Worm (Caenorhabditis elegans) whole organism, mixed stage, embryonic: ENCODE measurements around the gene chtb-2.
A peak's percentile ranks its signal among the peaks of the same experiment; 100 is the strongest.

Experiments used
- M03D4.4 ChIP-seq: sonication (generic microtip); optimal IDR thresholded peaks from 2 replicates; lab custom pipeline; 2017; ENCODE audit warnings: mild to moderate bottlenecking, missing genetic modification characterization, missing compliant biosample characterization
- bed-3 ChIP-seq: fragments of 200-800 bp; sonication (Bioruptor generic); optimal IDR thresholded peaks from 3 replicates; lab custom pipeline; 2018; ENCODE audit warnings: mild to moderate bottlenecking, missing genetic modification characterization, moderate library complexity, missing compliant biosample characterization
- blmp-1 ChIP-seq: fragments of 150-350 bp; optimal IDR thresholded peaks from 2 replicates; lab custom pipeline; 2014; ENCODE audit warnings: missing biosample characterization, missing genetic modification characterization
- ceh-39 ChIP-seq: fragments of 150-350 bp; optimal IDR thresholded peaks from 2 replicates; lab custom pipeline; 2014; ENCODE audit warnings: missing biosample characterization, missing genetic modification characterization
- ceh-43 ChIP-seq: fragments of 200-800 bp; sonication (Bioruptor generic); optimal IDR thresholded peaks from 2 replicates; lab custom pipeline; 2018; ENCODE audit warnings: mild to moderate bottlenecking, missing genetic modification characterization, moderate library complexity, missing compliant biosample characterization
- ceh-83 ChIP-seq: fragments of 200-800 bp; sonication (Bioruptor generic); optimal IDR thresholded peaks from 2 replicates; lab custom pipeline; 2018; ENCODE audit warnings: mild to moderate bottlenecking, missing genetic modification characterization, missing compliant biosample characterization
- ces-1 ChIP-seq: fragments of 150-350 bp; optimal IDR thresholded peaks from 2 replicates; lab custom pipeline; 2014; ENCODE audit warnings: missing biosample characterization, missing genetic modification reagents, missing genetic modification characterization
- cnd-1 ChIP-seq: fragments of 200-800 bp; sonication (Bioruptor generic); optimal IDR thresholded peaks from 2 replicates; lab custom pipeline; 2018; ENCODE audit warnings: mild to moderate bottlenecking, missing genetic modification characterization, missing compliant biosample characterization
- drap-1 ChIP-seq: fragments of 200-800 bp; sonication (Bioruptor generic); optimal IDR thresholded peaks from 3 replicates; lab custom pipeline; 2018; ENCODE audit warnings: mild to moderate bottlenecking, missing genetic modification characterization, missing compliant biosample characterization
- elt-1 ChIP-seq: sonication (generic microtip); optimal IDR thresholded peaks from 2 replicates; lab custom pipeline; 2017; ENCODE audit warnings: missing genetic modification characterization, mild to moderate bottlenecking, missing compliant biosample characterization, antibody characterized with exemption, moderate library complexity, borderline replicate concordance; ENCODE audit not compliant: insufficient read depth
- elt-3 ChIP-seq: fragments of 150-350 bp; optimal IDR thresholded peaks from 2 replicates; lab custom pipeline; 2014; ENCODE audit warnings: missing biosample characterization, missing genetic modification characterization
- flh-1 ChIP-seq: fragments of 200-800 bp; sonication (Bioruptor generic); optimal IDR thresholded peaks from 2 replicates; lab custom pipeline; 2018; ENCODE audit warnings: mild to moderate bottlenecking, missing genetic modification characterization, moderate library complexity, missing compliant biosample characterization
- ham-2 ChIP-seq: fragments of 200-800 bp; sonication (Bioruptor generic); optimal IDR thresholded peaks from 2 replicates; lab custom pipeline; 2018; ENCODE audit warnings: mild to moderate bottlenecking, missing genetic modification characterization, missing compliant biosample characterization
- hlh-1 ChIP-seq: fragments of 150-350 bp; optimal IDR thresholded peaks from 2 replicates; lab custom pipeline; 2014; ENCODE audit warnings: missing biosample characterization, missing genetic modification reagents, missing genetic modification characterization
- lin-13 ChIP-seq: fragments of 150-350 bp; optimal IDR thresholded peaks from 2 replicates; lab custom pipeline; 2014; ENCODE audit warnings: missing biosample characterization, missing genetic modification characterization
- lin-32 ChIP-seq: fragments of 200-800 bp; sonication (Bioruptor generic); optimal IDR thresholded peaks from 2 replicates; lab custom pipeline; 2018; ENCODE audit warnings: mild to moderate bottlenecking, missing genetic modification characterization, missing compliant biosample characterization
- lsy-2 ChIP-seq: fragments of 150-350 bp; optimal IDR thresholded peaks from 2 replicates; lab custom pipeline; 2014; ENCODE audit warnings: missing biosample characterization, missing genetic modification characterization
- mab-5 ChIP-seq: fragments of 150-350 bp; optimal IDR thresholded peaks from 2 replicates; lab custom pipeline; 2014; ENCODE audit warnings: missing biosample characterization, missing genetic modification characterization
- mep-1 ChIP-seq: fragments of 150-350 bp; optimal IDR thresholded peaks from 2 replicates; lab custom pipeline; 2017; ENCODE audit warnings: missing biosample characterization, missing genetic modification reagents, missing genetic modification characterization, inconsistent platforms
- mls-2 ChIP-seq: sonication (generic microtip); optimal IDR thresholded peaks from 2 replicates; lab custom pipeline; 2016; ENCODE audit warnings: mild to moderate bottlenecking, missing genetic modification characterization, moderate library complexity, missing compliant biosample characterization
- nhr-12 ChIP-seq: fragments of 150-350 bp; optimal IDR thresholded peaks from 2 replicates; lab custom pipeline; 2014; ENCODE audit warnings: missing biosample characterization, missing genetic modification characterization
- nhr-2 ChIP-seq: fragments of 150-350 bp; optimal IDR thresholded peaks from 2 replicates; lab custom pipeline; 2014; ENCODE audit warnings: missing biosample characterization, missing genetic modification characterization
- nhr-237 ChIP-seq: fragments of 150-350 bp; optimal IDR thresholded peaks from 2 replicates; lab custom pipeline; 2014; ENCODE audit warnings: missing biosample characterization, missing genetic modification characterization
- nhr-28 ChIP-seq: fragments of 150-350 bp; optimal IDR thresholded peaks from 2 replicates; lab custom pipeline; 2014; ENCODE audit warnings: missing biosample characterization, missing genetic modification characterization
- nhr-76 ChIP-seq: sonication (generic microtip); optimal IDR thresholded peaks from 2 replicates; lab custom pipeline; 2017; ENCODE audit warnings: missing biosample characterization, missing genetic modification characterization
- pha-4 ChIP-seq: fragments of 150-350 bp; optimal IDR thresholded peaks from 2 replicates; lab custom pipeline; 2018; ENCODE audit warnings: missing biosample characterization, missing genetic modification reagents, missing genetic modification characterization
- sem-2 ChIP-seq: fragments of 200-800 bp; sonication (Bioruptor generic); optimal IDR thresholded peaks from 2 replicates; lab custom pipeline; 2018; ENCODE audit warnings: mild to moderate bottlenecking, missing genetic modification characterization, missing compliant biosample characterization
- snpc-4 ChIP-seq: fragments of 150-350 bp; optimal IDR thresholded peaks from 2 replicates; lab custom pipeline; 2014; ENCODE audit warnings: missing biosample characterization, missing genetic modification characterization
- sptf-1 ChIP-seq: sonication (generic microtip); optimal IDR thresholded peaks from 2 replicates; lab custom pipeline; 2017; ENCODE audit warnings: mild to moderate bottlenecking, missing genetic modification characterization, moderate library complexity, missing compliant biosample characterization
- tbx-8 ChIP-seq: fragments of 200-800 bp; sonication (Bioruptor generic); optimal IDR thresholded peaks from 2 replicates; lab custom pipeline; 2018; ENCODE audit warnings: mild to moderate bottlenecking, missing genetic modification characterization, moderate library complexity, missing compliant biosample characterization
- unc-120 ChIP-seq: sonication (generic microtip); optimal IDR thresholded peaks from 2 replicates; lab custom pipeline; 2017; ENCODE audit warnings: missing genetic modification characterization, missing compliant biosample characterization; ENCODE audit not compliant: poor library complexity, severe bottlenecking
- unc-39 ChIP-seq: fragments of 150-350 bp; optimal IDR thresholded peaks from 2 replicates; lab custom pipeline; 2014; ENCODE audit warnings: missing biosample characterization, missing genetic modification characterization
- unc-62 ChIP-seq: fragments of 150-350 bp; optimal IDR thresholded peaks from 2 replicates; lab custom pipeline; 2014; ENCODE audit warnings: missing biosample characterization, missing genetic modification reagents, missing genetic modification characterization
- zip-8 ChIP-seq: fragments of 150-350 bp; optimal IDR thresholded peaks from 2 replicates; lab custom pipeline; 2014; ENCODE audit warnings: missing biosample characterization, missing genetic modification characterization
- ztf-11 ChIP-seq: fragments of 150-350 bp; optimal IDR thresholded peaks from 2 replicates; lab custom pipeline; 2014; ENCODE audit warnings: missing biosample characterization, missing genetic modification characterization

Gene chtb-2

ce11 chrIII:6536945-6537568 lies 54.0 kb downstream of the chtb-2 start, which contains the start of gene C09E7.4:
Gene C09E7.4 (minus strand): TSS chrIII:6536995.
- TF ChIP-seq sptf-1 (tag; lab: Kevin White, UChicago), result peak; percentile 61
- TF ChIP-seq nhr-2, result peak; percentile 34
- no peak for TF ChIP-seq bed-3 (GFP tag; lab: Kevin White, UChicago)
- TF ChIP-seq ceh-43, result no peak
- TF ChIP-seq cnd-1, result peak; percentile 59
- peak; percentile 35 for TF ChIP-seq mep-1 (tag; lab: Kevin White, UChicago)
- no peak for TF ChIP-seq nhr-76 (tag; lab: Kevin White, UChicago)
- peak; percentile 53 for TF ChIP-seq unc-120 (tag; lab: Kevin White, UChicago)
- peak; percentile 16 for TF ChIP-seq drap-1 (GFP tag; lab: Kevin White, UChicago)
- TF ChIP-seq unc-39 (tag; lab: Kevin White, UChicago), result no peak
- TF ChIP-seq ceh-39 (tag; lab: Kevin White, UChicago), result no peak
- no peak for TF ChIP-seq tbx-8
- TF ChIP-seq sem-2 (GFP tag; lab: Kevin White, UChicago), result no peak
- no peak for TF ChIP-seq nhr-12 (tag; lab: Kevin White, UChicago)
- no peak for TF ChIP-seq blmp-1 (tag; lab: Kevin White, UChicago)
- no peak for TF ChIP-seq mab-5 (tag; lab: Kevin White, UChicago)
- no peak for TF ChIP-seq nhr-237 (tag; lab: Kevin White, UChicago)
- no peak for TF ChIP-seq zip-8 (tag; lab: Kevin White, UChicago)
- no peak for TF ChIP-seq elt-3
- TF ChIP-seq unc-62 (GFP tag; lab: Kevin White, UChicago), result peak; percentile 55
- TF ChIP-seq hlh-1, result no peak
- TF ChIP-seq pha-4 (tag; lab: Kevin White, UChicago), result peak; percentile 66
- TF ChIP-seq ceh-83 (GFP tag; lab: Kevin White, UChicago), result no peak
- TF ChIP-seq lin-13, result peak; percentile 35
- TF ChIP-seq ces-1 (GFP tag; lab: Kevin White, UChicago), result peak; percentile 40
- peak; percentile 45 for TF ChIP-seq M03D4.4 (tag; lab: Kevin White, UChicago)
- no peak for TF ChIP-seq nhr-28 (tag; lab: Kevin White, UChicago)
- no peak for TF ChIP-seq flh-1 (GFP tag; lab: Kevin White, UChicago)
- TF ChIP-seq lsy-2 (tag; lab: Kevin White, UChicago), result peak; percentile 17
- no peak for TF ChIP-seq snpc-4 (tag; lab: Kevin White, UChicago)
- TF ChIP-seq mls-2 (tag; lab: Kevin White, UChicago), result peak; percentile 67
- no peak for TF ChIP-seq elt-1 (tag; lab: Kevin White, UChicago)
- peak; percentile 5 for TF ChIP-seq ham-2 (GFP tag; lab: Kevin White, UChicago)
- TF ChIP-seq ztf-11 (tag; lab: Kevin White, UChicago), result no peak
- TF ChIP-seq lin-32, result peak; percentile 8
